Worm (Caenorhabditis elegans) whole organism, mixed stage, embryonic: ENCODE data around the gene elo-5.

ENCODE experiments used
- M03D4.4 ChIP-seq: sonication (generic microtip); optimal IDR thresholded peaks from 2 replicates; lab custom pipeline; 2017; ENCODE audit warnings: mild to moderate bottlenecking, missing genetic modification characterization, missing compliant biosample characterization
- bed-3 ChIP-seq: fragments of 200-800 bp; sonication (Bioruptor generic); optimal IDR thresholded peaks from 3 replicates; lab custom pipeline; 2018; ENCODE audit warnings: mild to moderate bottlenecking, missing genetic modification characterization, moderate library complexity, missing compliant biosample characterization
- blmp-1 ChIP-seq: fragments of 150-350 bp; optimal IDR thresholded peaks from 2 replicates; lab custom pipeline; 2014; ENCODE audit warnings: missing biosample characterization, missing genetic modification characterization
- ceh-39 ChIP-seq: fragments of 150-350 bp; optimal IDR thresholded peaks from 2 replicates; lab custom pipeline; 2014; ENCODE audit warnings: missing biosample characterization, missing genetic modification characterization
- ceh-43 ChIP-seq: fragments of 200-800 bp; sonication (Bioruptor generic); optimal IDR thresholded peaks from 2 replicates; lab custom pipeline; 2018; ENCODE audit warnings: mild to moderate bottlenecking, missing genetic modification characterization, moderate library complexity, missing compliant biosample characterization
- ceh-83 ChIP-seq: fragments of 200-800 bp; sonication (Bioruptor generic); optimal IDR thresholded peaks from 2 replicates; lab custom pipeline; 2018; ENCODE audit warnings: mild to moderate bottlenecking, missing genetic modification characterization, missing compliant biosample characterization
- ces-1 ChIP-seq: fragments of 150-350 bp; optimal IDR thresholded peaks from 2 replicates; lab custom pipeline; 2014; ENCODE audit warnings: missing biosample characterization, missing genetic modification reagents, missing genetic modification characterization
- cnd-1 ChIP-seq: fragments of 200-800 bp; sonication (Bioruptor generic); optimal IDR thresholded peaks from 2 replicates; lab custom pipeline; 2018; ENCODE audit warnings: mild to moderate bottlenecking, missing genetic modification characterization, missing compliant biosample characterization
- drap-1 ChIP-seq: fragments of 200-800 bp; sonication (Bioruptor generic); optimal IDR thresholded peaks from 3 replicates; lab custom pipeline; 2018; ENCODE audit warnings: mild to moderate bottlenecking, missing genetic modification characterization, missing compliant biosample characterization
- elt-1 ChIP-seq: sonication (generic microtip); optimal IDR thresholded peaks from 2 replicates; lab custom pipeline; 2017; ENCODE audit warnings: missing genetic modification characterization, mild to moderate bottlenecking, missing compliant biosample characterization, antibody characterized with exemption, moderate library complexity, borderline replicate concordance; ENCODE audit not compliant: insufficient read depth
- elt-3 ChIP-seq: fragments of 150-350 bp; optimal IDR thresholded peaks from 2 replicates; lab custom pipeline; 2014; ENCODE audit warnings: missing biosample characterization, missing genetic modification characterization
- flh-1 ChIP-seq: fragments of 200-800 bp; sonication (Bioruptor generic); optimal IDR thresholded peaks from 2 replicates; lab custom pipeline; 2018; ENCODE audit warnings: mild to moderate bottlenecking, missing genetic modification characterization, moderate library complexity, missing compliant biosample characterization
- ham-2 ChIP-seq: fragments of 200-800 bp; sonication (Bioruptor generic); optimal IDR thresholded peaks from 2 replicates; lab custom pipeline; 2018; ENCODE audit warnings: mild to moderate bottlenecking, missing genetic modification characterization, missing compliant biosample characterization
- hlh-1 ChIP-seq: fragments of 150-350 bp; optimal IDR thresholded peaks from 2 replicates; lab custom pipeline; 2014; ENCODE audit warnings: missing biosample characterization, missing genetic modification reagents, missing genetic modification characterization
- lin-13 ChIP-seq: fragments of 150-350 bp; optimal IDR thresholded peaks from 2 replicates; lab custom pipeline; 2014; ENCODE audit warnings: missing biosample characterization, missing genetic modification characterization
- lin-32 ChIP-seq: fragments of 200-800 bp; sonication (Bioruptor generic); optimal IDR thresholded peaks from 2 replicates; lab custom pipeline; 2018; ENCODE audit warnings: mild to moderate bottlenecking, missing genetic modification characterization, missing compliant biosample characterization
- lsy-2 ChIP-seq: fragments of 150-350 bp; optimal IDR thresholded peaks from 2 replicates; lab custom pipeline; 2014; ENCODE audit warnings: missing biosample characterization, missing genetic modification characterization
- mep-1 ChIP-seq: fragments of 150-350 bp; optimal IDR thresholded peaks from 2 replicates; lab custom pipeline; 2017; ENCODE audit warnings: missing biosample characterization, missing genetic modification reagents, missing genetic modification characterization, inconsistent platforms
- mls-2 ChIP-seq: sonication (generic microtip); optimal IDR thresholded peaks from 2 replicates; lab custom pipeline; 2016; ENCODE audit warnings: mild to moderate bottlenecking, missing genetic modification characterization, moderate library complexity, missing compliant biosample characterization
- nhr-12 ChIP-seq: fragments of 150-350 bp; optimal IDR thresholded peaks from 2 replicates; lab custom pipeline; 2014; ENCODE audit warnings: missing biosample characterization, missing genetic modification characterization
- nhr-2 ChIP-seq: fragments of 150-350 bp; optimal IDR thresholded peaks from 2 replicates; lab custom pipeline; 2014; ENCODE audit warnings: missing biosample characterization, missing genetic modification characterization
- nhr-237 ChIP-seq: fragments of 150-350 bp; optimal IDR thresholded peaks from 2 replicates; lab custom pipeline; 2014; ENCODE audit warnings: missing biosample characterization, missing genetic modification characterization
- nhr-28 ChIP-seq: fragments of 150-350 bp; optimal IDR thresholded peaks from 2 replicates; lab custom pipeline; 2014; ENCODE audit warnings: missing biosample characterization, missing genetic modification characterization
- nhr-76 ChIP-seq: sonication (generic microtip); optimal IDR thresholded peaks from 2 replicates; lab custom pipeline; 2017; ENCODE audit warnings: missing biosample characterization, missing genetic modification characterization
- pha-4 ChIP-seq: fragments of 150-350 bp; optimal IDR thresholded peaks from 2 replicates; lab custom pipeline; 2018; ENCODE audit warnings: missing biosample characterization, missing genetic modification reagents, missing genetic modification characterization
- sem-2 ChIP-seq: fragments of 200-800 bp; sonication (Bioruptor generic); optimal IDR thresholded peaks from 2 replicates; lab custom pipeline; 2018; ENCODE audit warnings: mild to moderate bottlenecking, missing genetic modification characterization, missing compliant biosample characterization
- snpc-4 ChIP-seq: fragments of 150-350 bp; optimal IDR thresholded peaks from 2 replicates; lab custom pipeline; 2014; ENCODE audit warnings: missing biosample characterization, missing genetic modification characterization
- tbx-8 ChIP-seq: fragments of 200-800 bp; sonication (Bioruptor generic); optimal IDR thresholded peaks from 2 replicates; lab custom pipeline; 2018; ENCODE audit warnings: mild to moderate bottlenecking, missing genetic modification characterization, moderate library complexity, missing compliant biosample characterization
- unc-120 ChIP-seq: sonication (generic microtip); optimal IDR thresholded peaks from 2 replicates; lab custom pipeline; 2017; ENCODE audit warnings: missing genetic modification characterization, missing compliant biosample characterization; ENCODE audit not compliant: poor library complexity, severe bottlenecking
- unc-62 ChIP-seq: fragments of 150-350 bp; optimal IDR thresholded peaks from 2 replicates; lab custom pipeline; 2014; ENCODE audit warnings: missing biosample characterization, missing genetic modification reagents, missing genetic modification characterization
- zip-8 ChIP-seq: fragments of 150-350 bp; optimal IDR thresholded peaks from 2 replicates; lab custom pipeline; 2014; ENCODE audit warnings: missing biosample characterization, missing genetic modification characterization
- ztf-11 ChIP-seq: fragments of 150-350 bp; optimal IDR thresholded peaks from 2 replicates; lab custom pipeline; 2014; ENCODE audit warnings: missing biosample characterization, missing genetic modification characterization

The elo-5 gene

ce11 chrIV:5369414-5369813 is 7.5 kb downstream of the elo-5 start, which contains the start of gene F41H10.3:
F41H10.3 (plus strand) TSS chrIV:5369801.
- TF ChIP-seq ham-2 (GFP tag; lab: Kevin White, UChicago) (no peak), unc-120 (tag; lab: Kevin White, UChicago) (no peak), ceh-83 (no peak), elt-1 (tag; lab: Kevin White, UChicago) (no peak), ztf-11 (tag; lab: Kevin White, UChicago) (no peak), ceh-43 (GFP tag; lab: Kevin White, UChicago) (no peak), flh-1 (GFP tag; lab: Kevin White, UChicago) (no peak), mls-2 (tag; lab: Kevin White, UChicago) (no peak), M03D4.4 (tag; lab: Kevin White, UChicago) (no peak)

ce11 chrIV:5368860-5369259 is 8.1 kb downstream of the elo-5 start:
- TF ChIP-seq ceh-39 (tag; lab: Kevin White, UChicago) = no peak
- TF ChIP-seq ham-2 (GFP tag; lab: Kevin White, UChicago) = peak; percentile 71
- TF ChIP-seq ces-1 = peak; percentile 43

- TF ChIP-seq ceh-39 (tag; lab: Kevin White, UChicago) = no peak
- TF ChIP-seq snpc-4 (tag; lab: Kevin White, UChicago) = no peak
- TF ChIP-seq ces-1 = no peak
- TF ChIP-seq sem-2 (GFP tag; lab: Kevin White, UChicago) = no peak
Observed at ce11 chrIV:5367899-5368298, 9.0 kb downstream of the elo-5 start.

ce11 chrIV:5366567-5366966 is 10.3 kb downstream of the elo-5 start, which contains the start of gene sand-1:
sand-1 (plus strand) TSS chrIV:5366867.
- TF ChIP-seq blmp-1 (tag; lab: Kevin White, UChicago) (no peak), nhr-28 (tag; lab: Kevin White, UChicago) (no peak), sem-2 (GFP tag; lab: Kevin White, UChicago) (no peak), mep-1 (tag; lab: Kevin White, UChicago) (no peak), lin-13 (no peak), cnd-1 (tag; lab: Kevin White, UChicago) (no peak), nhr-2 (tag; lab: Kevin White, UChicago) (no peak), lin-32 (no peak), bed-3 (no peak), ceh-39 (tag; lab: Kevin White, UChicago) (no peak)

- TF ChIP-seq snpc-4 (tag; lab: Kevin White, UChicago) (no peak), unc-62 (GFP tag; lab: Kevin White, UChicago) (no peak), ham-2 (GFP tag; lab: Kevin White, UChicago) (no peak), mep-1 (tag; lab: Kevin White, UChicago) (peak; percentile 29), elt-3 (tag; lab: Kevin White, UChicago) (no peak), sem-2 (GFP tag; lab: Kevin White, UChicago) (no peak), unc-120 (tag; lab: Kevin White, UChicago) (no peak), nhr-28 (tag; lab: Kevin White, UChicago) (no peak), pha-4 (tag; lab: Kevin White, UChicago) (no peak), nhr-237 (tag; lab: Kevin White, UChicago) (peak; percentile 4), lin-13 (peak; percentile 70), flh-1 (GFP tag; lab: Kevin White, UChicago) (no peak), elt-1 (tag; lab: Kevin White, UChicago) (no peak), M03D4.4 (tag; lab: Kevin White, UChicago) (no peak), nhr-76 (tag; lab: Kevin White, UChicago) (no peak), zip-8 (no peak), ceh-43 (GFP tag; lab: Kevin White, UChicago) (no peak), lsy-2 (tag; lab: Kevin White, UChicago) (peak; percentile 61), cnd-1 (tag; lab: Kevin White, UChicago) (no peak)
Observed at ce11 chrIV:5364135-5364609, 12.7 kb downstream of the elo-5 start, which contains the start of the genes hda-6 and F41H10.4. hda-6 (minus strand) TSS chrIV:5364306. F41H10.4 (plus strand) TSS chrIV:5364559.

ce11 chrIV:5360533-5360932 is 16.4 kb downstream of the elo-5 start, which contains the start of gene F41H10.5:
F41H10.5 (plus strand) TSS chrIV:5360907.
- no peak for TF ChIP-seq nhr-76 (tag; lab: Kevin White, UChicago)
- TF ChIP-seq elt-3 (tag; lab: Kevin White, UChicago) = no peak
- TF ChIP-seq mls-2 (tag; lab: Kevin White, UChicago) = no peak
- no peak for TF ChIP-seq ceh-83
- no peak for TF ChIP-seq nhr-237 (tag; lab: Kevin White, UChicago)
- no peak for TF ChIP-seq ztf-11 (tag; lab: Kevin White, UChicago)
- TF ChIP-seq hlh-1 = no peak
- no peak for TF ChIP-seq flh-1 (GFP tag; lab: Kevin White, UChicago)
- TF ChIP-seq lsy-2 (tag; lab: Kevin White, UChicago) = no peak
- TF ChIP-seq zip-8 = no peak
- TF ChIP-seq nhr-12 (tag; lab: Kevin White, UChicago) = no peak
- no peak for TF ChIP-seq nhr-28 (tag; lab: Kevin White, UChicago)
- TF ChIP-seq drap-1 (GFP tag; lab: Kevin White, UChicago) = no peak
- no peak for TF ChIP-seq pha-4 (tag; lab: Kevin White, UChicago)
- TF ChIP-seq ceh-43 (GFP tag; lab: Kevin White, UChicago) = no peak
- TF ChIP-seq cnd-1 (tag; lab: Kevin White, UChicago) = no peak
- no peak for TF ChIP-seq unc-62 (GFP tag; lab: Kevin White, UChicago)
- no peak for TF ChIP-seq unc-120 (tag; lab: Kevin White, UChicago)
- TF ChIP-seq tbx-8 (GFP tag; lab: Kevin White, UChicago) = no peak
